Worm (Caenorhabditis elegans) whole organism, L1 larva: Measurements from ENCODE around the gene Y38F1A.8.

Experiments
- F16B12.6 ChIP-seq: fragments of 150-350 bp; optimal IDR thresholded peaks from 2 replicates; lab custom pipeline; 2014; ENCODE audit warnings: missing biosample characterization, missing genetic modification characterization
- tbx-2 ChIP-seq: sonication (generic microtip); optimal IDR thresholded peaks from 2 replicates; lab custom pipeline; 2016; ENCODE audit warnings: missing genetic modification characterization, missing compliant biosample characterization

DNA sequence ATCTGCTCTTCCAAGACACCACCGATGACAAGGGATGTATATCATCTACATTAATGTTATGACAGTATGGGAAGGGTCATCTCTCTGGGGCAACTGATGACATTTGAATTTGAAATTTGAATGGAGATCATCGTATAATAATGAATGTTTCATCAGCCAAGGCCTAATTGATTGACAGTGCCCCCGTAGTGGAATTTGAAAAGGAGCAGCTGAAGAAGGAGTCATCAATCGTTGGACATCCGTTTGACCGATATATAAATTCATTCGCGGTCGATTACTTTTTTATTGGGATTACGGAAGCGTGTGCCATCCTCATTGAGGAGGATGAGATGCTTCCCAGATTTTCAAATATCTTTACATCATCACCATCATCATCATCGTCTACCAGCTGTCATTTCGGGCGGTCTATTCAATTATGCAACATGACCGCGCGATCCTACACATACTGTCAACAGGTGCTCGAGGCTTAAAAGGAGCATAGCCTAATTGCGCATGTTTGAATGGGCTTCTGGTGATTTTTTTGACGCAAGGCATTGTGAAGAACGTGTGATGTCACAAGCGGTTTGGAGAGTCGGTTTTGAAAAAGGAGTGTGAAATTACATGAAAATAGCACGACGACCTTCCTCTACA lies 9.6 kb downstream of the Y38F1A.8 start:
- TF ChIP-seq tbx-2 (tag; lab: Kevin White, UChicago) (no peak), F16B12.6 (no peak)
